Fruit fly (Drosophila melanogaster) whole organism, embryonic: ENCODE measurements around the gene CG4393.

Source experiments
- ATbp ChIP-seq: fragments of 200-800 bp; sonication (Bioruptor generic); optimal IDR thresholded peaks from 2 replicates; lab custom pipeline; 2017; ENCODE audit warnings: missing biosample characterization, mild to moderate bottlenecking, missing genetic modification characterization, missing genetic modification reagents
- CG10209 ChIP-seq: fragments of 200-800 bp; sonication (Bioruptor generic); optimal IDR thresholded peaks from 3 replicates; lab custom pipeline; 2017; ENCODE audit warnings: missing biosample characterization, mild to moderate bottlenecking, missing genetic modification characterization, missing genetic modification reagents
- CG10979 ChIP-seq: fragments of 200-800 bp; sonication (Bioruptor generic); optimal IDR thresholded peaks from 2 replicates; lab custom pipeline; 2018; ENCODE audit warnings: missing biosample characterization, mild to moderate bottlenecking, missing genetic modification characterization, moderate library complexity
- CG11504 ChIP-seq: fragments of 200-800 bp; sonication (Bioruptor generic); optimal IDR thresholded peaks from 3 replicates; lab custom pipeline; 2019; ENCODE audit warnings: missing biosample characterization, mild to moderate bottlenecking, missing genetic modification characterization, moderate library complexity
- CG11723 ChIP-seq: fragments of 200-800 bp; sonication (Bioruptor generic); optimal IDR thresholded peaks from 2 replicates; lab custom pipeline; 2017; ENCODE audit warnings: missing biosample characterization, mild to moderate bottlenecking, missing genetic modification characterization
- CG12769 ChIP-seq: fragments of 200-800 bp; sonication (Bioruptor generic); optimal IDR thresholded peaks from 2 replicates; lab custom pipeline; 2019; ENCODE audit warnings: missing biosample characterization, mild to moderate bottlenecking, missing genetic modification characterization, moderate library complexity
- CG13287 ChIP-seq: fragments of 200-800 bp; sonication (Bioruptor generic); IDR thresholded peaks from 2 replicates; pipeline ENCODE4 v1.3.6; 2022; ENCODE audit warnings: missing biosample characterization, missing genetic modification characterization; ENCODE audit not compliant: partially characterized antibody
- CG13296 ChIP-seq: fragments of 200-800 bp; sonication (Bioruptor generic); optimal IDR thresholded peaks from 3 replicates; lab custom pipeline; 2018; ENCODE audit warnings: missing biosample characterization, mild to moderate bottlenecking, missing genetic modification characterization
- CG13424 ChIP-seq: fragments of 200-800 bp; sonication (Bioruptor generic); optimal IDR thresholded peaks from 2 replicates; lab custom pipeline; 2019; ENCODE audit warnings: missing biosample characterization, mild to moderate bottlenecking, missing genetic modification characterization, moderate library complexity
- CG16863 ChIP-seq: fragments of 200-800 bp; sonication (Bioruptor generic); optimal IDR thresholded peaks from 3 replicates; lab custom pipeline; 2016; ENCODE audit warnings: missing biosample characterization, missing genetic modification characterization
- CG2202 ChIP-seq: fragments of 200-800 bp; sonication (Bioruptor generic); optimal IDR thresholded peaks from 2 replicates; lab custom pipeline; 2018; ENCODE audit warnings: missing biosample characterization, mild to moderate bottlenecking, missing genetic modification characterization
- CG2889 ChIP-seq: fragments of 200-800 bp; sonication (Bioruptor generic); IDR thresholded peaks from 3 replicates; pipeline ENCODE4 v1.3.6; 2022; ENCODE audit warnings: missing biosample characterization, missing genetic modification characterization
- CG3163 ChIP-seq: fragments of 200-800 bp; sonication (Bioruptor generic); optimal IDR thresholded peaks from 3 replicates; lab custom pipeline; 2016; ENCODE audit warnings: missing biosample characterization, missing genetic modification characterization
- CG32532 ChIP-seq: fragments of 200-800 bp; sonication (Bioruptor generic); IDR thresholded peaks from 2 replicates; pipeline ENCODE4 v1.3.6; 2022; ENCODE audit warnings: missing biosample characterization, missing genetic modification characterization
- CG34422 ChIP-seq: fragments of 200-800 bp; sonication (Bioruptor generic); IDR thresholded peaks from 3 replicates; pipeline ENCODE4 v1.3.6; 2022; ENCODE audit warnings: missing biosample characterization, missing genetic modification characterization
- CG43689 ChIP-seq: fragments of 200-800 bp; sonication (Bioruptor generic); IDR thresholded peaks from 2 replicates; pipeline ENCODE4 v1.3.6; 2022; ENCODE audit warnings: missing biosample characterization, missing genetic modification characterization
- CG4707 ChIP-seq: fragments of 200-800 bp; sonication (Bioruptor generic); optimal IDR thresholded peaks from 2 replicates; lab custom pipeline; 2018; ENCODE audit warnings: missing biosample characterization, mild to moderate bottlenecking, missing genetic modification characterization, moderate library complexity
- CG6813 ChIP-seq: fragments of 200-800 bp; sonication (Bioruptor generic); optimal IDR thresholded peaks from 2 replicates; lab custom pipeline; 2017; ENCODE audit warnings: missing biosample characterization, missing genetic modification characterization, mild to moderate bottlenecking, moderate library complexity, missing genetic modification reagents
- CG9609 ChIP-seq: fragments of 200-800 bp; sonication (Bioruptor generic); optimal IDR thresholded peaks from 3 replicates; lab custom pipeline; 2016; ENCODE audit warnings: missing biosample characterization, missing genetic modification characterization
- CTCF ChIP-seq: fragments of 200-800 bp; sonication (Bioruptor generic); optimal IDR thresholded peaks from 2 replicates; lab custom pipeline; 2017; ENCODE audit warnings: missing biosample characterization, mild to moderate bottlenecking, missing genetic modification characterization, moderate library complexity
- Dip3 ChIP-seq: fragments of 200-800 bp; sonication (Bioruptor generic); optimal IDR thresholded peaks from 3 replicates; lab custom pipeline; 2016; ENCODE audit warnings: missing biosample characterization, missing genetic modification characterization
- Dll ChIP-seq: fragments of 200-800 bp; sonication (Bioruptor generic); IDR thresholded peaks from 4 replicates; pipeline ENCODE4 v1.3.6; 2022; ENCODE audit warnings: missing biosample characterization, missing genetic modification characterization; ENCODE audit not compliant: partially characterized antibody
- Fer2 ChIP-seq: fragments of 200-800 bp; sonication (Bioruptor generic); optimal IDR thresholded peaks from 2 replicates; lab custom pipeline; 2018; ENCODE audit warnings: missing biosample characterization, mild to moderate bottlenecking, missing genetic modification characterization, moderate library complexity
- HLH54F ChIP-seq: fragments of 200-800 bp; sonication (Bioruptor generic); optimal IDR thresholded peaks from 3 replicates; lab custom pipeline; 2016; ENCODE audit warnings: missing biosample characterization, missing genetic modification characterization
- Oli ChIP-seq: fragments of 200-800 bp; sonication (Bioruptor generic); optimal IDR thresholded peaks from 2 replicates; lab custom pipeline; 2018; ENCODE audit warnings: missing biosample characterization, mild to moderate bottlenecking, missing genetic modification characterization, moderate library complexity
- Vsx1 ChIP-seq: fragments of 200-800 bp; sonication (Bioruptor generic); optimal IDR thresholded peaks from 2 replicates; lab custom pipeline; 2017; ENCODE audit warnings: missing biosample characterization, mild to moderate bottlenecking, missing genetic modification characterization, missing genetic modification reagents
- YL-1 ChIP-seq: fragments of 200-800 bp; sonication (Bioruptor generic); optimal IDR thresholded peaks from 3 replicates; lab custom pipeline; 2017; ENCODE audit warnings: missing biosample characterization, mild to moderate bottlenecking, missing genetic modification characterization
- abd-A ChIP-seq: fragments of 200-800 bp; sonication (Bioruptor generic); optimal IDR thresholded peaks from 3 replicates; lab custom pipeline; 2019; ENCODE audit warnings: missing biosample characterization, mild to moderate bottlenecking, missing genetic modification characterization, moderate library complexity
- ash1 ChIP-seq: fragments of 200-800 bp; sonication (Bioruptor generic); optimal IDR thresholded peaks from 2 replicates; lab custom pipeline; 2018; ENCODE audit warnings: missing biosample characterization, mild to moderate bottlenecking, missing genetic modification characterization
- chm ChIP-seq: fragments of 200-800 bp; sonication (Bioruptor generic); IDR thresholded peaks from 2 replicates; pipeline ENCODE4 v1.3.6; 2022; ENCODE audit warnings: missing biosample characterization, missing genetic modification characterization
- gem ChIP-seq: fragments of 200-800 bp; sonication (Bioruptor generic); optimal IDR thresholded peaks from 2 replicates; lab custom pipeline; 2019; ENCODE audit warnings: missing biosample characterization, mild to moderate bottlenecking, missing genetic modification characterization, moderate library complexity
- gfzf ChIP-seq: fragments of 200-800 bp; sonication (Bioruptor generic); optimal IDR thresholded peaks from 2 replicates; lab custom pipeline; 2016; ENCODE audit warnings: missing biosample characterization, mild to moderate bottlenecking, missing genetic modification characterization, moderate library complexity
- gt ChIP-seq: fragments of 200-800 bp; sonication (Bioruptor generic); IDR thresholded peaks from 2 replicates; pipeline ENCODE4 v1.3.6; 2022; ENCODE audit warnings: missing biosample characterization, missing genetic modification characterization
- luna ChIP-seq: fragments of 200-800 bp; sonication (Bioruptor generic); optimal IDR thresholded peaks from 2 replicates; lab custom pipeline; 2016; ENCODE audit warnings: missing biosample characterization, missing genetic modification characterization
- mam ChIP-seq: fragments of 200-800 bp; sonication (Bioruptor generic); optimal IDR thresholded peaks from 3 replicates; lab custom pipeline; 2016; ENCODE audit warnings: missing biosample characterization, missing genetic modification characterization
- oc ChIP-seq: fragments of 200-800 bp; sonication (Bioruptor generic); optimal IDR thresholded peaks from 2 replicates; lab custom pipeline; 2018; ENCODE audit warnings: missing biosample characterization, mild to moderate bottlenecking, missing genetic modification characterization, moderate library complexity
- onecut ChIP-seq: fragments of 200-800 bp; sonication (Bioruptor generic); IDR thresholded peaks from 2 replicates; pipeline ENCODE4 v1.3.6; 2022; ENCODE audit warnings: missing biosample characterization, missing genetic modification characterization
- org-1 ChIP-seq: fragments of 200-800 bp; sonication (Bioruptor generic); optimal IDR thresholded peaks from 2 replicates; lab custom pipeline; 2017; ENCODE audit warnings: missing biosample characterization, missing genetic modification characterization
- row ChIP-seq: fragments of 200-800 bp; sonication (Bioruptor generic); IDR thresholded peaks from 3 replicates; pipeline ENCODE4 v1.3.6; 2022; ENCODE audit warnings: missing biosample characterization, missing genetic modification characterization
- scrt ChIP-seq: fragments of 200-800 bp; sonication (Bioruptor generic); optimal IDR thresholded peaks from 2 replicates; lab custom pipeline; 2018; ENCODE audit warnings: missing biosample characterization, mild to moderate bottlenecking, missing genetic modification characterization, moderate library complexity
- sens ChIP-seq: fragments of 200-800 bp; sonication (Bioruptor generic); peaks from one replicate; lab custom pipeline; 2016; ENCODE audit warnings: missing biosample characterization, missing genetic modification characterization
- sug ChIP-seq: fragments of 200-800 bp; optimal IDR thresholded peaks from 2 replicates; lab custom pipeline; 2019; ENCODE audit warnings: missing biosample characterization, mild to moderate bottlenecking, missing genetic modification characterization, moderate library complexity
- tap ChIP-seq: fragments of 200-800 bp; optimal IDR thresholded peaks from 3 replicates; lab custom pipeline; 2019; ENCODE audit warnings: missing biosample characterization, mild to moderate bottlenecking, missing genetic modification characterization, moderate library complexity
- tll ChIP-seq, 2 experiments: fragments of 200-800 bp in 1 of 2; fragments of >200 bp in 1 of 2; sonication (Bioruptor generic) in 1 of 2; optimal IDR thresholded peaks; 2 replicates each; lab custom pipeline; 2017 to 2019; ENCODE audit warnings: missing biosample characterization in 2 of 2, missing genetic modification characterization in 2 of 2, mild to moderate bottlenecking in 1 of 2, moderate library complexity in 1 of 2
- tup ChIP-seq: fragments of 200-800 bp; sonication (Bioruptor generic); optimal IDR thresholded peaks from 2 replicates; lab custom pipeline; 2016; ENCODE audit warnings: missing biosample characterization, mild to moderate bottlenecking, missing genetic modification characterization, moderate library complexity
- vfl ChIP-seq: fragments of 200-800 bp; sonication (Bioruptor generic); optimal IDR thresholded peaks from 2 replicates; lab custom pipeline; 2016; ENCODE audit warnings: missing biosample characterization, missing genetic modification characterization
- vvl ChIP-seq: fragments of 200-800 bp; sonication (Bioruptor generic); IDR thresholded peaks from 2 replicates; pipeline ENCODE4 v1.3.6; 2022; ENCODE audit warnings: missing biosample characterization, missing genetic modification characterization
- zen2 ChIP-seq: fragments of 200-800 bp; sonication (Bioruptor generic); IDR thresholded peaks from 3 replicates; pipeline ENCODE4 v1.3.6; 2022; ENCODE audit warnings: missing biosample characterization, missing genetic modification characterization; ENCODE audit not compliant: partially characterized antibody

The CG4393 gene

dm6 chr3R:23374290-23374689, 10.3 kb downstream of the CG4393 start (continued):
- no peak for TF ChIP-seq Oli (tag; lab: Kevin White, UChicago)
- peak; percentile 30 for TF ChIP-seq scrt (GFP tag; lab: Kevin White, UChicago)
- TF ChIP-seq CG12769 (tag; lab: Kevin White, UChicago), result peak; percentile 40
- peak; percentile 35; the same call in 1 of the 2 replicates for TF ChIP-seq CG32532 (GFP tag; lab: Robert Waterston, UW)
- no peak for TF ChIP-seq tll (GFP tag; optimal IDR thresholded peaks at IDR 0.05; lab: Kevin White, UChicago)
- TF ChIP-seq gfzf (GFP tag; lab: Kevin White, UChicago), result peak; percentile 28

DNA sequence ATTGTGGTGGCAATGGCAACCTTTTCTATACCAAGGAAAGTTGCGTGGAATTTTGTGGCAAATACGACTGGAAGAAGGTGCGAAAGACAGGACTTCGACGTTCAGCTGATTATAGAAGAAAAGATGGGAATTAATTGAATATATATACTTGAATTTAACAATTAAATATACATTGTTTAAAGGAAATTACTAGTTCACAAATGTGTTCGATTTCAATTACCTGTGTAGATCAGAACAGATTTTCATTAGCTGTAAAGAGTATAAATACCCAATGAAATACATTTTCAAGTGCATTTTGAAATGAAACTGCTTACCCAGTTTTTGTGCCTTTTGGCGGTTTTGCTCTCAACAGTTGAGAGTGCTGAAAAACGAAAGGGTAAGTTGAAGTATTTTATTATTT, 11.2 kb downstream of the CG4393 start, which contains the start of gene CG42828:
CG42828 (plus strand) TSS at position 301 of the 400 bp plus-strand sequence.
- no peak for TF ChIP-seq onecut (GFP tag; lab: Robert Waterston, UW)
- TF ChIP-seq Fer2 (tag; lab: Kevin White, UChicago), result no peak
- TF ChIP-seq CG2889 (GFP tag; lab: Robert Waterston, UW), result no peak
- no peak for TF ChIP-seq Vsx1

dm6 chr3R:23372624-23373023, 12.0 kb downstream of the CG4393 start, which contains the start of gene CG42827:
Gene CG42827, plus strand, starts transcription at chr3R:23372924.
- TF ChIP-seq CG11723 (GFP tag; lab: Kevin White, UChicago) (no peak), CTCF (GFP tag; lab: Kevin White, UChicago) (no peak), abd-A (tag; lab: Kevin White, UChicago) (no peak), vfl (GFP tag; lab: Kevin White, UChicago) (no peak), Dll (GFP tag; lab: Robert Waterston, UW) (no peak), CG10979 (tag; lab: Kevin White, UChicago) (no peak), gt (GFP tag; lab: Robert Waterston, UW) (no peak), luna (GFP tag; lab: Kevin White, UChicago) (no peak), CG11504 (tag; lab: Kevin White, UChicago) (no peak), CG4707 (no peak), ATbp (no peak), CG43689 (GFP tag; lab: Robert Waterston, UW) (no peak), CG13287 (no peak), CG13296 (no peak), mam (GFP tag; lab: Kevin White, UChicago) (no peak), CG2202 (tag; lab: Kevin White, UChicago) (no peak), CG13424 (tag; lab: Kevin White, UChicago) (no peak), sug (tag; lab: Kevin White, UChicago) (no peak), CG6813 (no peak)

DNA sequence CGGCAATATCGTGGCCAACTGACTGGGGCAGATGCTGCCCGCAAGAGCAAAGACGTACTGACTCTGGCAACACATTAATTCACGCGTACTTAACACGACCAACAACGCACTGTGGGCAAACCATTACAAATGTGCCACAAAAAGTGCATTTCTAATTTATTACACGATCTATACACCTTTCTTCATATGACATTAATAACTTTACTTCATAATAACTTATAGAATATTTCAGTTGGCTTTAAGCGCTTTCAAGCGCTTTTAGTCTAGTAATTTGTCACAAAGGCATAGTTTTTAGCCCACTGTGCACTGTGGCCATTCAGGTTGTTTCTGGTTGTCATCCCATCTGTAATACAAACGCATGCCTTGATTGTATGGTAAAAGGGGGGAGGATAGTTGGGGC, 16.3 kb downstream of the CG4393 start:
- TF ChIP-seq gem (tag; lab: Kevin White, UChicago) (peak; percentile 7), zen2 (GFP tag; lab: Robert Waterston, UW) (no peak), oc (no peak), ash1 (GFP tag; lab: Kevin White, UChicago) (no peak), tap (tag; lab: Kevin White, UChicago) (no peak), tup (no peak), CG9609 (no peak), CG16863 (GFP tag; lab: Kevin White, UChicago) (no peak), org-1 (GFP tag; lab: Kevin White, UChicago) (no peak), YL-1 (GFP tag; lab: Kevin White, UChicago) (no peak), CG10209 (GFP tag; lab: Kevin White, UChicago) (no peak), vvl (GFP tag; lab: Robert Waterston, UW) (no peak), chm (GFP tag; lab: Robert Waterston, UW) (no peak), CG3163 (GFP tag; lab: Kevin White, UChicago) (no peak), Dip3 (GFP tag; lab: Kevin White, UChicago) (no peak), sens (peak; percentile 63), CG34422 (GFP tag; lab: Robert Waterston, UW) (0 out of 3 replicates have a peak, but pooled peaks have one; percentile 17), row (GFP tag; lab: Robert Waterston, UW) (peak; percentile 50; the same call in 2 of the 3 replicates), HLH54F (GFP tag; lab: Kevin White, UChicago) (no peak)
